Worm (Caenorhabditis elegans): Measurements from ENCODE around the gene F56H9.8.

DNA sequence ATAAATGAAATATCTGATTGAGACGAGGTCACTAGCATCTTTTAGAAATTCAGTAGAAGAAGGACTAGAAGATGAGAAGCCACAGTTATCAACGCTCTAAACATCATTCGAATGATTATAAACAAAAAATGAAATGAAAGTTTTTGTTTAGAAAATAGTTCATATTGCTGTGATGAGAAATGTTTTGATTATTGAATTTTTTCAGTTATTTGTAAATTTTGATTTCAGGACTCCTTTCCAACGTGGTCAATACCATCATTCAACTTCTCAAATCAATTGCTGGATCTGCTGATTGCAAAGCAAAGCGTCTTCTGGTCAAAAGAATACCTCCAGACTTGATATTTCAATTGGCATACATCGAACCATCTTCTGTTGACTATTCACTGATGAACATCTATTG is 13.5 kb downstream of the F56H9.8 start, which contains the start of gene W05B10.6:
- no peak for TF ChIP-seq W03F9.2 (tag; optimal IDR thresholded peaks at IDR 0.05)
- no peak for TF ChIP-seq him-1 (tag; optimal IDR thresholded peaks at IDR 0.05)
